Worm (Caenorhabditis elegans): Measurements from ENCODE around the gene F07A11.5.

Gene F07A11.5

DNA sequence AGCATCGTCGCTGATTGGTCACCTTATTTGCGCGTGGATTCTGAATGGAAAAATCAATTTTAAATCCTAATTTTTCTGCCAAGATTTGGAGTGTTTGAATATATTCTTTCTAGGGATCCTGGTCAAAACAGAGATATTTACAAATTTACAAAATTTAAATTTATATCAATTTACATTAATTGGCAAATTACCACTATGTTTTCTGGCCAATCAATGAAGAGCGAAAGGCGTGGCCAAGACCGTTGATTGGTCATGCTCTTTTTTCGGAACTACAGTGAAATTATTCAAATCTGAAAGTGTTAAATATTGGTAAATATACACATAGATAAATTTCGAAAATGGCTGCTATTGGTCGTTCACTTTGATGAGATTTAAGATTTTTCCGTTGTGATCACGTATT lies 30.6 kb downstream of the F07A11.5 start:
- TF ChIP-seq dao-5 (tag; optimal IDR thresholded peaks at IDR 0.05): no peak
- TF ChIP-seq him-1 (tag; optimal IDR thresholded peaks at IDR 0.05): no peak
- no peak for TF ChIP-seq W03F9.2 (tag; optimal IDR thresholded peaks at IDR 0.05)

DNA sequence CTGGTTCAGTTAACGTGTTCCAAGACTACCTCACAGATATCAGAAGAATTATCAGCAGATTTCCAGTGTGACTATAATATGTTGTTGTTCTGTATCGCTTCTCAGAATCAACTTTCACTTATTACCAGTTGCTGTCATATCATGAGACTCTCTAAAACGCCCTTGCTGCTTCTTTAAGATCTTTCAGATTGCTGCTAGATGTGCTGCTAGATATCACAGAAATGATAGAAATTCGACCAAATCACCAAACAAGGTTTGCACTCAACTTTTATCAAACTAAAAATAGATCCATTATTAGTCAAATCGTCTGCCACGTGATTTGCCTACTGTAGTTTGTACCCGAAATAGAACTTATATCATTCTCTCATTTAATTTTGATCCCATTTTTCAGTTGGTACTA lies 32.4 kb downstream of the F07A11.5 start:
- TF ChIP-seq dao-5 (tag; optimal IDR thresholded peaks at IDR 0.05) (no peak), W03F9.2 (tag; optimal IDR thresholded peaks at IDR 0.05) (no peak), him-1 (tag; optimal IDR thresholded peaks at IDR 0.05) (no peak)

DNA sequence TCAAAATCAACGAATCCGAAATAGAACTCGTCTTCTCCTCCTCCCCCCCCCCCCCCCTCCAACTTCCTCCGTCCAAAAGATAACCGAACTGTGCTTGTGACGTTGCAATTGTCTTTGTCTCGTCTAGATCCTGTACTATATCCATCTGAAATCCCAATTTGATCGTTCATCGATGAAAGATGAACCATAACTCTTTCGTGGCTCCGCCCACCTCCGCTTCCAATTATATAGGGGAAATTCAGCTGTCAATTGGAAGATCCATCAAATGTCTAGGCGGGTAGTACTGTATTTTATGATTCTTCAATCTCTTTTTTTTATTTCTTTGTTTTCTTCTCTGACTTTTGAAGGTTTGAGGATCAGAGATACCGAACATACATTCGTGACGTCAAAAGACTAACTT lies 33.3 kb downstream of the F07A11.5 start:
- TF ChIP-seq dao-5 (tag; optimal IDR thresholded peaks at IDR 0.05) (no peak), him-1 (tag; optimal IDR thresholded peaks at IDR 0.05) (no peak), W03F9.2 (tag; optimal IDR thresholded peaks at IDR 0.05) (no peak)

DNA sequence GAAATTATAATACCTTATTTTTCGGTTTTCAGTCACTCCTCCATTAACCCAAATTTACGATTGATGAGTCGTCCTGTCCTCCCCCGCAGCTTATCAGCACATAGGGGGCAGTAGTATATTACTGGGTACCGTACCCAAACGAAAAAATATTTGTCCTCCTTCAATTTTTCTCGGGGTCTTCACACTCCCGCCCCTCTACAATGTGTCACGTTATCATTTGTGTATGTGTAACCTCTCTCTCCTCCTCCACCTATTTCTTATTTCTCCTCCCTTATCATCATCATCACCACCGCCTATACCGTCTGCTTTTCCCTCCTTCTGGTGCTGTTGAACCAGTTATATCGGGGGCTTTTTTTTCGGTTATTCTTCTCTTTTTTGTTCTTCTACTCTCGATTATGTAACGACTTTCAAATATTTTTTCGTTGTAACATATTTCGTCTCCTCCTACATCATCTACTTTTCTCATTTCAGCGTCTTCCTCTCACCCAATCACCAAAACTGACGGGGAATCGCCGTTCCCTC lies 34.2 kb downstream of the F07A11.5 start, which contains the start of gene ghi-1:
Gene ghi-1 (plus strand): TSS at position 472 of the 522 bp plus-strand sequence.
- TF ChIP-seq him-1 (tag; optimal IDR thresholded peaks at IDR 0.05) (no peak), W03F9.2 (tag; optimal IDR thresholded peaks at IDR 0.05) (no peak), dao-5 (tag; optimal IDR thresholded peaks at IDR 0.05) (no peak)

DNA sequence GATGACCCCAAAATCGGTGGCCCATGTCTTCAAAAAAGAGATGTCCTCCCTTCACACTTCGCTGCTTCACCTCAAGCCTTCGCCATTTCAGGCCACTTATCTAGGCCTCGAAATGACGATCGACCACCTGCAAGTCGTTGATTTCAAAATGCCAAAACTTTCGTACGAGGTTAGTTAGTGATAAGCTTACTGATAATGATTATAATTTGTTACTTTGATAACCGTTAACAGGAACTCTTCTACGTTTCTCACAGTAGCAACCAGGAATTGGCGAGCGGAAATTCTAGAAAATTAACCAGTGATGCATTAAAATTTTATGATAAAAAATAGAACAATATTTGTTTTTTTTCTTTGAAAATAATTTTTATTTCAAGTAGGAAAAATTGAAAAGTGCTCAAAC lies 34.8 kb downstream of the F07A11.5 start:
- TF ChIP-seq him-1 (tag; optimal IDR thresholded peaks at IDR 0.05) (no peak), dao-5 (tag; optimal IDR thresholded peaks at IDR 0.05) (no peak), W03F9.2 (tag; optimal IDR thresholded peaks at IDR 0.05) (no peak)

DNA sequence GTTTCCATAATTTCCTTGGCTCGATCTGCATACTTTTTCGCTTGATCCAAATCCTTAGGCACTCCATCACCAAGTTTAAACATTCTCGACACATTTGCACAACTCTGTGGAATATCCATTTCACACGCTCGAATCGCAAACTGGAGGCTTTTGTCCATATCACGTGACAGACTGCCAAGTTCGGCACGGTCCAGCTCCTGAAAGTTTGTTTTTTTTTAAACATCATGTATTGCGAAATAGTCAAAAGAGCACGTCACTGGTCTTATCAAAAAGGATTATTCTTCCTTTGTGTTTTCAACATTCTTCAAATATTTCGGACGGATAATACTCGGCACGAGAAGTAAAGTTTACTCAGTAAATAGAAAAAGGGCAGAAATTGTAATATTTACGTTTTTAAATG lies 37.1 kb downstream of the F07A11.5 start:
- TF ChIP-seq him-1 (tag; optimal IDR thresholded peaks at IDR 0.05) (no peak), W03F9.2 (tag; optimal IDR thresholded peaks at IDR 0.05) (no peak)

DNA sequence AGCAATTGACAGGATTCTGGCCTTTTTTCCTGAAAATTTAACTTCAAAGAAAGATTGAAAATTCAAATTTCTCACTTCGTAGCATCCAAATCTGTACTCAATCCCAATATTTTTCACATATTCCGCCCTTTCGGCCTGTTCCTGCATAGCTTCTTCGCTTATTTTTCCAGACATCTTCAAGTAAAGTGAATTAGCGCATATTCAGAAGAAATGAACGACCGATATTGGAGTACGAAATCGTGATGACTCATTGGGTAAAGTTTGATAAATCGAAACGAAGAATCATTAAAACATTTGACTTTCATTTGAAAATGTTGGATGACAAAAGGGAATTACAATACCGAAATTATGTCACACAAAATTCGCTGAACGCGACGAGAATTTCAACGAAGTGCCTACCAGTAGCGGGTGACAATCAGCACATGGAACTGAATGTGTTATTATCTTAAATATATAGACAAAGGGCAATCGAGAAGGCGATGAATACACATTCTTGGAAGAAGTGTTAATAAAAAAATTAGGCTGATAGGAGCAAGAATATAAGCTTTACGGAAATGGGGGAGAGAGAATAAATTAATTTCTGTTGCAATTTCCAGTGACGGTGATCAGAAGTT lies 39.0 kb downstream of the F07A11.5 start, which contains the start of gene coa-7:
Gene coa-7 (minus strand): TSS at position 174 of the 614 bp plus-strand sequence.
- TF ChIP-seq him-1 (tag; optimal IDR thresholded peaks at IDR 0.05) (no peak), dao-5 (tag; optimal IDR thresholded peaks at IDR 0.05) (no peak), W03F9.2 (tag; optimal IDR thresholded peaks at IDR 0.05) (no peak)

DNA sequence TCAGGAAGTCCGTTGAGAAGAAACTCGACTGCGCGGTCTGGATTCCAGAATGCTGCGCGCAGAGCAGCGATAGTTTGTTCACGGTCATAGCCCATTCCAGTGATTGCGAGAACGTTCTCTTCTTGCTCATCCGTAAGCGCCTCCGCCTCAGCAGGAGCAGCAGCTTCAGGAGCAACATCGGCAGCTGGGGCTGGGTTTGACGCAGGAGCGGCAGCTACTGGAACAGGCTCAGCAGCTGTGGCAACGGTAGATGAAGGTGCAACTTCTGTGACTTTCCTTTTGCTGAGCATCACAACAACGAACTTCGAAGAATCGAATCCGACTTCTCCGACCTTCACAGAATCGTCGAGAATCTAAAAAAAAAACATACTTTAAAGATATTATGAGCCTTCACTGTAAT lies 40.0 kb downstream of the F07A11.5 start:
- TF ChIP-seq W03F9.2 (tag; optimal IDR thresholded peaks at IDR 0.05): no peak
- no peak for TF ChIP-seq him-1 (tag; optimal IDR thresholded peaks at IDR 0.05)
- no peak for TF ChIP-seq dao-5 (tag; optimal IDR thresholded peaks at IDR 0.05)

DNA sequence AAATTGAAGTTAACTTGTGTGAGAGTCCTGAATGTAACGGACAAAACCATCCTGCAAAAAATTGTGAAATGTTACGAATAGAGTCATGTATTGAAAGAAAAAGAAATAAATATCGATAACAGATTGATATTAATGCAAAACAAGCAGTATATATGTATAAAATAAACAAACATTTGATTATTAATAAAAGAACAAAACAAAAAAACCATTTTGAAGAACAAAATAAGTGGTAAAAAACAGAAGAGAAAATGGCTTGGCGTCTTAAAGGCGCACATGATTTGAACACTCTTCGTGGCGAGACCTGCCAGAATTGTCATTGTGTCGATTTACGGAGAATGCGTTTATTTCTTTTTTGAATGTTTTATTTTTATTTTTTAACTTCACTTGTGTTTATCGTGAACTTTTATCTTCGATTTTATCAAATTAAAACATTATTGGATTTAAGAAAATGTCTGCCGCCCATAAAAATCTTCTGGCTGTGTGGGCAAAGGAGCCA lies 40.6 kb downstream of the F07A11.5 start, which contains the start of the genes rad-23 and rpn-12:
Gene rad-23 (minus strand): TSS at position 51 of the 496 bp plus-strand sequence.
Gene rpn-12 (plus strand): TSS at position 446 of the 496 bp plus-strand sequence.
- TF ChIP-seq W03F9.2 (tag; optimal IDR thresholded peaks at IDR 0.05): peak; percentile 82
- no peak for TF ChIP-seq him-1 (tag; optimal IDR thresholded peaks at IDR 0.05)
- TF ChIP-seq dao-5 (tag; optimal IDR thresholded peaks at IDR 0.05): no peak

DNA sequence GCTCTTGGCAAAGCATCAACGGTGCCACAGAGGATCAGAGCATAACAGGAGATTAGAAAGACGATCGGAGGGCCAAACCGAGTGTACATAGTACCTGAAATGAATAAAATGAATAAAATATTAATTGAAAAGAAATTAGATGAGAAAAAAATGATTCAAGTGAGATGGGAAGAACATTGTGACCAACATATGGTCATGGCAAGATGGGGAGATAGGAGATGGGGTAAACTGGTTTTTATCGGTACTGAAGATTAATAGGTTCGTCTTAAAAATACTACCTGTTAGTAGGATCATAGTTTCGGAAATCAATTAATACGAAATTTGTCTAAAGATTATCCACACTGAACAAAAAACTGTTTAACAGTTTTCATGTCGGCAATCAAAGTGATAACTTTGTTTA lies 45.0 kb downstream of the F07A11.5 start, which contains the start of gene nep-1:
Gene nep-1 (minus strand): TSS at position 101 of the 400 bp plus-strand sequence.
- no peak for TF ChIP-seq him-1 (tag; optimal IDR thresholded peaks at IDR 0.05)
- TF ChIP-seq dao-5 (tag; optimal IDR thresholded peaks at IDR 0.05): no peak
- TF ChIP-seq W03F9.2 (tag; optimal IDR thresholded peaks at IDR 0.05): no peak

DNA sequence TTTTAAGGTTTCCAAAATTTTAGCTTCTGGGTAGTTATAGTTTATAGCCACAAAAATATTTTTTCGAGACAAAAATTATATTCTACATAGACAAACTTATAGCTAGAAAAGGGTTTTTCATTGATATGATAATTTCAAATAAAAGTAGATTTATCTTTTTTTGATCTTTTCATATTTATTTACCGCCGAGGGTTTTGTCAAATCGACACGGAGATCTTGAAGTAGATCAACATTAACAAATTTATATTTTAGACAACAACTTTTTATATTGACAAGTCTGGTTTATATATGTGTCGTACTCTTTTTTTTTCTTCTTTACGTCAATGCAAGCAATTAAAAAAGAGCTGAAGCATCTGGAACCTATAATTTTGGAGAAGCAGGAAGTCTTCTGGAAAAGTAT lies 46.8 kb downstream of the F07A11.5 start:
- TF ChIP-seq him-1 (tag; optimal IDR thresholded peaks at IDR 0.05): no peak
- TF ChIP-seq dao-5 (tag; optimal IDR thresholded peaks at IDR 0.05): no peak
- no peak for TF ChIP-seq W03F9.2 (tag; optimal IDR thresholded peaks at IDR 0.05)
